Worm (Caenorhabditis elegans) whole organism, late embryonic: ENCODE results near the gene Y50D7A.1.
A peak's percentile ranks its signal among the peaks of the same experiment; 100 is the strongest.

Experiments used
- T23F11.4 ChIP-seq: fragments of 200-800 bp; sonication (Bioruptor generic); optimal IDR thresholded peaks from 2 replicates; lab custom pipeline; 2018; ENCODE audit warnings: mild to moderate bottlenecking, missing genetic modification characterization, missing compliant biosample characterization
- Y22D7AL.16 ChIP-seq: sonication (generic microtip); optimal IDR thresholded peaks from 2 replicates; lab custom pipeline; 2016; ENCODE audit warnings: missing genetic modification characterization, missing compliant biosample characterization
- ceh-14 ChIP-seq: sonication (generic microtip); optimal IDR thresholded peaks from 2 replicates; lab custom pipeline; 2016; ENCODE audit warnings: missing genotype, missing genetic modification characterization, missing compliant biosample characterization
- ceh-2 ChIP-seq: sonication (generic microtip); optimal IDR thresholded peaks from 2 replicates; lab custom pipeline; 2016; ENCODE audit warnings: missing genotype, missing genetic modification characterization, missing compliant biosample characterization
- ceh-22 ChIP-seq: sonication (generic microtip); optimal IDR thresholded peaks from 2 replicates; lab custom pipeline; 2017; ENCODE audit warnings: missing biosample characterization, missing genetic modification characterization
- ceh-31 ChIP-seq: sonication (generic microtip); optimal IDR thresholded peaks from 2 replicates; lab custom pipeline; 2016; ENCODE audit warnings: missing genetic modification characterization, missing compliant biosample characterization
- ceh-34 ChIP-seq: sonication (generic microtip); optimal IDR thresholded peaks from 2 replicates; lab custom pipeline; 2016; ENCODE audit warnings: mild to moderate bottlenecking, missing genetic modification characterization, missing compliant biosample characterization
- ceh-45 ChIP-seq: fragments of 200-800 bp; sonication (Bioruptor generic); IDR thresholded peaks from 2 replicates; pipeline ENCODE4 v1.3.6; 2022; ENCODE audit warnings: missing genetic modification reagents, missing genetic modification characterization, missing compliant biosample characterization
- ceh-6 ChIP-seq: fragments of 200-800 bp; sonication (Bioruptor generic); optimal IDR thresholded peaks from 2 replicates; lab custom pipeline; 2018; ENCODE audit warnings: mild to moderate bottlenecking, missing genetic modification characterization, missing compliant biosample characterization
- che-1 ChIP-seq: sonication (generic microtip); optimal IDR thresholded peaks from 2 replicates; lab custom pipeline; 2016; ENCODE audit warnings: mild to moderate bottlenecking, missing genetic modification characterization, missing compliant biosample characterization
- dve-1 ChIP-seq: sonication (generic microtip); optimal IDR thresholded peaks from 2 replicates; lab custom pipeline; 2017; ENCODE audit warnings: antibody characterized with exemption, mild to moderate bottlenecking, missing genetic modification characterization, missing compliant biosample characterization
- elt-2 ChIP-seq: sonication (generic microtip); optimal IDR thresholded peaks from 2 replicates; lab custom pipeline; 2016; ENCODE audit warnings: missing genetic modification reagents, missing genetic modification characterization, missing compliant biosample characterization
- elt-4 ChIP-seq: sonication (generic microtip); optimal IDR thresholded peaks from 2 replicates; lab custom pipeline; 2016; ENCODE audit warnings: missing genetic modification characterization, missing compliant biosample characterization
- ets-4 ChIP-seq: sonication (generic microtip); optimal IDR thresholded peaks from 2 replicates; lab custom pipeline; 2016; ENCODE audit warnings: missing genetic modification characterization, missing compliant biosample characterization
- fkh-10 ChIP-seq: fragments of 150-350 bp; optimal IDR thresholded peaks from 2 replicates; lab custom pipeline; 2014; ENCODE audit warnings: missing biosample characterization, missing genetic modification reagents, missing genetic modification characterization
- fkh-6 ChIP-seq: sonication (generic microtip); optimal IDR thresholded peaks from 2 replicates; lab custom pipeline; 2016; ENCODE audit warnings: missing genetic modification characterization, missing compliant biosample characterization
- hlh-15 ChIP-seq: sonication (generic microtip); optimal IDR thresholded peaks from 2 replicates; lab custom pipeline; 2016; ENCODE audit warnings: missing genetic modification characterization, missing compliant biosample characterization
- hlh-30 ChIP-seq: sonication (generic microtip); optimal IDR thresholded peaks from 2 replicates; lab custom pipeline; 2017; ENCODE audit warnings: antibody characterized with exemption, missing genetic modification characterization, missing compliant biosample characterization; ENCODE audit not compliant: insufficient read depth
- hlh-6 ChIP-seq: sonication (generic microtip); optimal IDR thresholded peaks from 2 replicates; lab custom pipeline; 2016; ENCODE audit warnings: missing genotype, missing genetic modification characterization, missing compliant biosample characterization
- hlh-8 ChIP-seq: sonication (generic microtip); optimal IDR thresholded peaks from 2 replicates; lab custom pipeline; 2016; ENCODE audit warnings: missing genotype, missing genetic modification characterization, missing compliant biosample characterization
- mec-3 ChIP-seq: sonication (generic microtip); optimal IDR thresholded peaks from 2 replicates; lab custom pipeline; 2016; ENCODE audit warnings: borderline replicate concordance, missing genetic modification characterization, missing compliant biosample characterization
- nfya-1 ChIP-seq: sonication (generic microtip); optimal IDR thresholded peaks from 2 replicates; lab custom pipeline; 2017; ENCODE audit warnings: missing genetic modification characterization, mild to moderate bottlenecking, missing compliant biosample characterization, antibody characterized with exemption, moderate library complexity
- pag-3 ChIP-seq: sonication (generic microtip); optimal IDR thresholded peaks from 2 replicates; lab custom pipeline; 2016; ENCODE audit warnings: missing compliant biosample characterization, missing genetic modification characterization, borderline replicate concordance
- pha-4 ChIP-seq: fragments of 150-350 bp; optimal IDR thresholded peaks from 2 replicates; lab custom pipeline; 2018; ENCODE audit warnings: missing biosample characterization, missing genetic modification reagents, missing genetic modification characterization
- pros-1 ChIP-seq: fragments of 150-350 bp; optimal IDR thresholded peaks from 2 replicates; lab custom pipeline; 2014; ENCODE audit warnings: missing biosample characterization, missing genetic modification reagents, missing genetic modification characterization
- sdc-2 ChIP-seq: sonication (generic microtip); optimal IDR thresholded peaks from 2 replicates; lab custom pipeline; 2016; ENCODE audit warnings: missing genotype, missing genetic modification characterization, missing compliant biosample characterization
- sox-2 ChIP-seq: fragments of 200-800 bp; sonication (Bioruptor generic); IDR thresholded peaks from 2 replicates; pipeline ENCODE4 v1.3.6; 2022; ENCODE audit warnings: missing genetic modification reagents, missing genetic modification characterization, missing compliant biosample characterization
- sox-4 ChIP-seq: sonication (generic microtip); optimal IDR thresholded peaks from 2 replicates; lab custom pipeline; 2017; ENCODE audit warnings: mild to moderate bottlenecking, missing genetic modification characterization, inconsistent platforms, missing compliant biosample characterization
- syd-9 ChIP-seq: sonication (generic microtip); optimal IDR thresholded peaks from 2 replicates; lab custom pipeline; 2016; ENCODE audit warnings: mild to moderate bottlenecking, missing genetic modification characterization, moderate library complexity, missing compliant biosample characterization
- tbx-7 ChIP-seq: sonication (generic microtip); optimal IDR thresholded peaks from 2 replicates; lab custom pipeline; 2016; ENCODE audit warnings: missing genotype, missing genetic modification characterization, missing compliant biosample characterization
- unc-42 ChIP-seq: sonication (generic microtip); optimal IDR thresholded peaks from 2 replicates; lab custom pipeline; 2016; ENCODE audit warnings: missing genotype, missing genetic modification characterization, missing compliant biosample characterization
- unc-55 ChIP-seq: sonication (generic microtip); optimal IDR thresholded peaks from 2 replicates; lab custom pipeline; 2017; ENCODE audit warnings: missing biosample characterization, missing genetic modification reagents, missing genetic modification characterization
- ztf-16 ChIP-seq: sonication (generic microtip); optimal IDR thresholded peaks from 2 replicates; lab custom pipeline; 2017; ENCODE audit warnings: missing genetic modification characterization, missing compliant biosample characterization

The Y50D7A.1 gene

DNA sequence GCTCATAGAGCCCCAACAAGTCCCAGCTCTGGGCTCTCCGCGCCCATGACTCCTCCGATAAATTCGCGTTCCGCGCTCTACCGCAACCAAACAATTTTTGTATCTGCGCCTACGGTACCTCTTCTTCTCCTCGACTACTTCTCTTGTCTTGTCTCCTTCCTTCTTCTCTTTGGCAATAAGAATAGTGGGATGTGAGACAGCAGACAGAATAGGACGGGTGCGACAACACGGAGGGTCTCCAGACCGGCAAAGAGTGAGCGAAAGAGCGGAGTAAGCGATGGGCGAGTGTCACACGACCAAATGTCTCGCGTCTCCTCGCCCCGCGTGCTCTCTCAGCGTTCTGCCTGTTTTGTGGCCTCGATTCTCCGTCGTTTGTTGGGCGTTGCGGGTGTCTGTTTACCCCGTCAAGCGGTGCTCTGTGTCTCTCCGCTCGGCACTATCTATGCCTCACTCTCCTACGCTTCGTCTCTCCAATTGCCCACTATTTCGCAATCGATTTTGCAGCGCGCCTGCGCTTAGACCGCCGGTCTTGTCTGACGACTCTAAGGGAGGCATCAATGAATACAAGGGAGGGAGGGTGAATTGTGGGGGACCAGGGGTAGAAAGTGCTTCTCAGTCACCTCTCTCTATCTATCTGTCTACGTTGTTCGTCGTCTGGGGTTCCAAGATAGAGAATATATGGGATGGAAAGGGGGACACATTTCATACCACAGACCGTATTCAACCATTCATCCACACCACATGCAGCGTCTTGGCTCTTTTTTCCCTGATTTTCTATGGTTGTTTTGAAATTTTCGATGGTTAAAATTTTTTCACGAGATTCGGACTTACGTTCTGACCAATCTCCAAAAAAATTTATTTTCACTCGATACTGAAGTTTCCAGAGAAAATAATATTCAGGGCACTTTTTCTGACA, 62.4 kb downstream of the Y50D7A.1 start, which contains the start of gene gei-4 (continued):
- peak; percentile 41 for TF ChIP-seq ceh-2 (tag; lab: Kevin White, UChicago)
- no peak for TF ChIP-seq tbx-7 (tag; lab: Kevin White, UChicago)
- TF ChIP-seq ceh-31 (tag; lab: Kevin White, UChicago), result peak; percentile 93
- TF ChIP-seq syd-9, result peak; percentile 71
- no peak for TF ChIP-seq fkh-6 (tag; lab: Kevin White, UChicago)
- no peak for TF ChIP-seq pha-4 (tag; lab: Kevin White, UChicago)
- TF ChIP-seq dve-1 (tag; lab: Kevin White, UChicago), result peak; percentile 2
- peak; percentile 47 for TF ChIP-seq ceh-22 (tag; lab: Kevin White, UChicago)
- TF ChIP-seq unc-55 (GFP tag; lab: Kevin White, UChicago), result peak; percentile 95
- no peak for TF ChIP-seq ztf-16
- TF ChIP-seq hlh-8 (tag; lab: Kevin White, UChicago), result peak; percentile 22
- TF ChIP-seq unc-42 (tag; lab: Kevin White, UChicago), result peak; percentile 32
- TF ChIP-seq Y22D7AL.16, result no peak
- TF ChIP-seq sox-4 (tag; lab: Kevin White, UChicago), result peak; percentile 7
- peak; percentile 80 for TF ChIP-seq ceh-14 (tag; lab: Kevin White, UChicago)
- peak; percentile 96 for TF ChIP-seq hlh-30 (tag; lab: Kevin White, UChicago)
- peak; percentile 53 for TF ChIP-seq sdc-2 (tag; lab: Kevin White, UChicago)
- peak; percentile 59 for TF ChIP-seq ets-4 (tag; lab: Kevin White, UChicago)
- TF ChIP-seq pros-1, result peak; percentile 82
- TF ChIP-seq sox-2 (GFP tag; lab: Robert Waterston, UW), result peak; percentile 19; the same call in 1 of the 2 replicates
- no peak for TF ChIP-seq T23F11.4 (GFP tag; lab: Kevin White, UChicago)
- TF ChIP-seq nfya-1 (tag; lab: Kevin White, UChicago), result peak; percentile 85
- peak; percentile 45 for TF ChIP-seq ceh-6
- no peak for TF ChIP-seq ceh-45
- no peak for TF ChIP-seq che-1
- TF ChIP-seq, all 69 proteins: peak for 30

- TF ChIP-seq hlh-30 (tag; lab: Kevin White, UChicago) (no peak), ceh-22 (tag; lab: Kevin White, UChicago) (no peak), hlh-8 (tag; lab: Kevin White, UChicago) (no peak), ceh-34 (tag; lab: Kevin White, UChicago) (no peak), elt-2 (peak; percentile 80), ceh-45 (no peak)
Observed at ce11 chrIII:356906-357901, 64.8 kb downstream of the Y50D7A.1 start.

DNA sequence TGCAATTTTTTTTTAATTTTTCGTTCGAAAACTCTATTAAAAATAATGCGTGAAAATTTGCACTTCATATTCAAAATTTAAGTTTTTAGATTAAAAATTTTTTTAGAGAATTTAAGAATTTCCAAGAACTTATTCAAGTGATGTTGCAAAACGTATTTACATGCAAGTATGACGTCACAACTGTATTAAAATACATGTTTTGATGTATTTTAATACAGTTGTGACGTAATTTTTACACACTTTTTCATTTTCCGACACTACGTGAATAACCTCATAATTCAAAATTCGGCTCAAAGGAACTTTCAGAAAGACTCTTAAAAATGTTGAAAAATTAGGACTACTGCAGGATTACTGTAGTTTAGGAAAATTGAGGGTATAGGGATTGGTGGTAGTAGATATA, 65.7 kb downstream of the Y50D7A.1 start:
- TF ChIP-seq elt-2, result no peak
- TF ChIP-seq elt-4, result no peak
- TF ChIP-seq ceh-6, result no peak
- TF ChIP-seq mec-3 (tag; lab: Kevin White, UChicago), result no peak
- TF ChIP-seq fkh-10 (GFP tag; lab: Kevin White, UChicago), result no peak
- TF ChIP-seq sox-2 (GFP tag; lab: Robert Waterston, UW), result no peak
- no peak for TF ChIP-seq fkh-6 (tag; lab: Kevin White, UChicago)
- no peak for TF ChIP-seq ztf-16
- TF ChIP-seq hlh-30 (tag; lab: Kevin White, UChicago), result no peak
- TF ChIP-seq ceh-22 (tag; lab: Kevin White, UChicago), result no peak
- no peak for TF ChIP-seq pros-1
- TF ChIP-seq unc-42 (tag; lab: Kevin White, UChicago), result no peak
- no peak for TF ChIP-seq hlh-6 (tag; lab: Kevin White, UChicago)
- TF ChIP-seq pag-3, result no peak
- no peak for TF ChIP-seq hlh-15 (tag; lab: Kevin White, UChicago)
